Worm (Caenorhabditis elegans) whole organism, L1 larva: ENCODE measurements around the gene M163.8.

ENCODE experiments used
- C16A3.4 ChIP-seq: fragments of 150-350 bp; optimal IDR thresholded peaks from 2 replicates; lab custom pipeline; 2014; ENCODE audit warnings: missing biosample characterization, missing genetic modification characterization
- C34B4.2 ChIP-seq: sonication (generic microtip); optimal IDR thresholded peaks from 2 replicates; lab custom pipeline; 2017; ENCODE audit warnings: mild to moderate bottlenecking, missing genetic modification characterization, missing compliant biosample characterization
- Y116A8C.19 ChIP-seq: sonication (generic microtip); optimal IDR thresholded peaks from 2 replicates; lab custom pipeline; 2016; ENCODE audit warnings: missing compliant biosample characterization, missing genetic modification characterization, borderline replicate concordance
- aha-1 ChIP-seq: fragments of 150-350 bp; optimal IDR thresholded peaks from 2 replicates; lab custom pipeline; 2014; ENCODE audit warnings: missing biosample characterization, missing genetic modification characterization
- alr-1 ChIP-seq: fragments of 200-800 bp; sonication (Bioruptor generic); optimal IDR thresholded peaks from 2 replicates; lab custom pipeline; 2018; ENCODE audit warnings: borderline replicate concordance, mild to moderate bottlenecking, missing genetic modification characterization, missing compliant biosample characterization
- ama-1 ChIP-seq: fragments of 150-350 bp; optimal IDR thresholded peaks from 2 replicates; lab custom pipeline; 2014
- blmp-1 ChIP-seq: fragments of 150-350 bp; optimal IDR thresholded peaks from 2 replicates; lab custom pipeline; 2014; ENCODE audit warnings: missing biosample characterization, missing genetic modification characterization
- ceh-82 ChIP-seq, 3 experiments: fragments of 150-350 bp in 1 of 3; sonication (generic microtip) in 2 of 3; optimal IDR thresholded peaks; 2 replicates each; lab custom pipeline; 2014 to 2017; ENCODE audit warnings: missing biosample characterization in 3 of 3, missing genetic modification characterization in 3 of 3
- ceh-90 ChIP-seq: sonication (generic microtip); optimal IDR thresholded peaks from 2 replicates; lab custom pipeline; 2016; ENCODE audit warnings: missing genetic modification characterization, missing compliant biosample characterization
- dpl-1 ChIP-seq, 3 experiments: fragments of 150-350 bp in 2 of 3; sonication (generic microtip) in 1 of 3; optimal IDR thresholded peaks; 2 replicates each; lab custom pipeline; 2014 to 2017; ENCODE audit warnings: missing biosample characterization in 3 of 3, missing genetic modification characterization in 3 of 3, missing genetic modification reagents in 3 of 3
- efl-1 ChIP-seq, 4 experiments: fragments of 150-350 bp; optimal IDR thresholded peaks in 3 of 4; peaks in 1 of 4; 1 replicate in 1 of 4; 2 replicates in 3 of 4; lab custom pipeline; 2014; ENCODE audit warnings: missing biosample characterization in 2 of 4, missing genetic modification characterization in 2 of 4, missing genetic modification reagents in 2 of 4
- egl-27 ChIP-seq, 2 experiments: fragments of 150-350 bp in 1 of 2; sonication (generic microtip); optimal IDR thresholded peaks; 3 replicates each; lab custom pipeline; 2017 to 2018; ENCODE audit warnings: missing biosample characterization in 2 of 2, missing genetic modification characterization in 2 of 2, missing genetic modification reagents in 2 of 2
- elt-2 ChIP-seq: sonication (generic microtip); optimal IDR thresholded peaks from 2 replicates; lab custom pipeline; 2016; ENCODE audit warnings: missing genetic modification characterization, mild to moderate bottlenecking, inconsistent platforms, missing compliant biosample characterization, missing genetic modification reagents
- fkh-10 ChIP-seq: sonication (generic microtip); optimal IDR thresholded peaks from 2 replicates; lab custom pipeline; 2017; ENCODE audit warnings: missing biosample characterization, missing genetic modification reagents, missing genetic modification characterization
- fkh-8 ChIP-seq: sonication (generic microtip); optimal IDR thresholded peaks from 2 replicates; lab custom pipeline; 2016; ENCODE audit warnings: mild to moderate bottlenecking, missing genetic modification characterization, missing compliant biosample characterization
- fos-1 ChIP-seq: fragments of 150-350 bp; optimal IDR thresholded peaks from 2 replicates; lab custom pipeline; 2014; ENCODE audit warnings: missing biosample characterization, missing genetic modification characterization
- grh-1 ChIP-seq: fragments of 200-800 bp; sonication (Bioruptor generic); IDR thresholded peaks from 2 replicates; pipeline ENCODE4 v1.3.6; 2022; ENCODE audit warnings: missing genetic modification reagents, missing genetic modification characterization, missing compliant biosample characterization
- hpl-2 ChIP-seq: fragments of 150-350 bp; optimal IDR thresholded peaks from 2 replicates; lab custom pipeline; 2014; ENCODE audit warnings: missing biosample characterization, missing genetic modification reagents, missing genetic modification characterization
- jun-1 ChIP-seq: fragments of 150-350 bp; optimal IDR thresholded peaks from 2 replicates; lab custom pipeline; 2014; ENCODE audit warnings: missing biosample characterization, missing genetic modification reagents, missing genetic modification characterization
- lin-13 ChIP-seq: fragments of 150-350 bp; optimal IDR thresholded peaks from 2 replicates; lab custom pipeline; 2014; ENCODE audit warnings: missing biosample characterization, missing genetic modification reagents, missing genetic modification characterization
- lin-14 ChIP-seq: fragments of 200-800 bp; sonication (Bioruptor generic); optimal IDR thresholded peaks from 2 replicates; lab custom pipeline; 2018; ENCODE audit warnings: mild to moderate bottlenecking, missing genetic modification characterization, moderate library complexity, missing compliant biosample characterization
- lin-15B ChIP-seq: fragments of 150-350 bp; sonication (generic microtip); optimal IDR thresholded peaks from 3 replicates; lab custom pipeline; 2014; ENCODE audit warnings: missing biosample characterization, missing genetic modification characterization
- lin-35 ChIP-seq, 2 experiments: fragments of 150-350 bp; optimal IDR thresholded peaks; 2 replicates each; lab custom pipeline; 2014; ENCODE audit warnings: missing biosample characterization in 2 of 2, missing genetic modification characterization in 2 of 2, missing genetic modification reagents in 2 of 2
- nhr-11 ChIP-seq: fragments of 150-350 bp; optimal IDR thresholded peaks from 2 replicates; lab custom pipeline; 2014; ENCODE audit warnings: missing biosample characterization, missing genetic modification characterization
- nhr-20 ChIP-seq: sonication (generic microtip); optimal IDR thresholded peaks from 2 replicates; lab custom pipeline; 2016; ENCODE audit warnings: mild to moderate bottlenecking, missing genetic modification characterization, missing compliant biosample characterization
- nhr-237 ChIP-seq: fragments of 150-350 bp; optimal IDR thresholded peaks from 2 replicates; lab custom pipeline; 2014; ENCODE audit warnings: missing biosample characterization, missing genetic modification characterization
- nhr-47 ChIP-seq: sonication (generic microtip); optimal IDR thresholded peaks from 2 replicates; lab custom pipeline; 2016; ENCODE audit warnings: mild to moderate bottlenecking, missing genetic modification characterization, moderate library complexity, missing compliant biosample characterization
- nhr-71 ChIP-seq: sonication (generic microtip); optimal IDR thresholded peaks from 2 replicates; lab custom pipeline; 2016; ENCODE audit warnings: mild to moderate bottlenecking, missing genetic modification characterization, moderate library complexity, missing compliant biosample characterization
- nhr-76 ChIP-seq: sonication (generic microtip); optimal IDR thresholded peaks from 2 replicates; lab custom pipeline; 2017; ENCODE audit warnings: missing biosample characterization, missing genetic modification characterization
- nhr-77 ChIP-seq: fragments of 150-350 bp; optimal IDR thresholded peaks from 2 replicates; lab custom pipeline; 2014; ENCODE audit warnings: missing biosample characterization, missing genetic modification characterization
- nhr-85 ChIP-seq: sonication (generic microtip); peaks from one replicate; lab custom pipeline; 2016; ENCODE audit warnings: missing genetic modification characterization, inconsistent platforms, missing compliant biosample characterization
- pax-3 ChIP-seq: fragments of 200-800 bp; sonication (Bioruptor generic); optimal IDR thresholded peaks from 2 replicates; lab custom pipeline; 2018; ENCODE audit warnings: mild to moderate bottlenecking, missing genetic modification characterization, moderate library complexity, missing compliant biosample characterization
- pqm-1 ChIP-seq: sonication (generic microtip); optimal IDR thresholded peaks from 3 replicates; lab custom pipeline; 2017; ENCODE audit warnings: missing biosample characterization, missing genetic modification characterization
- rnt-1 ChIP-seq: sonication (generic microtip); optimal IDR thresholded peaks from 2 replicates; lab custom pipeline; 2016; ENCODE audit warnings: mild to moderate bottlenecking, missing genetic modification characterization, moderate library complexity, missing compliant biosample characterization
- snu-23 ChIP-seq: sonication (generic microtip); optimal IDR thresholded peaks from 2 replicates; lab custom pipeline; 2016; ENCODE audit warnings: missing genetic modification characterization, missing compliant biosample characterization
- sox-4 ChIP-seq: sonication (generic microtip); optimal IDR thresholded peaks from 2 replicates; lab custom pipeline; 2016; ENCODE audit warnings: missing genetic modification characterization, missing compliant biosample characterization
- sup-37 ChIP-seq: fragments of 200-800 bp; sonication (Bioruptor generic); optimal IDR thresholded peaks from 2 replicates; lab custom pipeline; 2018; ENCODE audit warnings: mild to moderate bottlenecking, missing genetic modification characterization, missing compliant biosample characterization
- swsn-7 ChIP-seq: sonication (generic microtip); optimal IDR thresholded peaks from 2 replicates; lab custom pipeline; 2016; ENCODE audit warnings: missing genetic modification characterization, missing compliant biosample characterization
- tbx-2 ChIP-seq: sonication (generic microtip); optimal IDR thresholded peaks from 2 replicates; lab custom pipeline; 2016; ENCODE audit warnings: missing genetic modification characterization, missing compliant biosample characterization
- tlp-1 ChIP-seq: fragments of 150-350 bp; optimal IDR thresholded peaks from 2 replicates; lab custom pipeline; 2014; ENCODE audit warnings: missing biosample characterization, missing genetic modification characterization
- unc-130 ChIP-seq: fragments of 150-350 bp; optimal IDR thresholded peaks from 2 replicates; lab custom pipeline; 2017; ENCODE audit warnings: missing biosample characterization, missing genetic modification characterization, inconsistent platforms
- unc-30 ChIP-seq: sonication (generic microtip); optimal IDR thresholded peaks from 2 replicates; lab custom pipeline; 2017; ENCODE audit warnings: missing biosample characterization, missing genetic modification characterization
- unc-98 ChIP-seq: fragments of 200-800 bp; sonication (Bioruptor generic); IDR thresholded peaks from 2 replicates; pipeline ENCODE4 v1.3.6; 2022; ENCODE audit warnings: missing genetic modification characterization, missing compliant biosample characterization
- vab-15 ChIP-seq: sonication (generic microtip); optimal IDR thresholded peaks from 2 replicates; lab custom pipeline; 2017; ENCODE audit warnings: missing genotype, mild to moderate bottlenecking, missing genetic modification characterization, missing compliant biosample characterization
- zag-1 ChIP-seq: fragments of 150-350 bp; optimal IDR thresholded peaks from 2 replicates; lab custom pipeline; 2014; ENCODE audit warnings: missing biosample characterization, missing genetic modification characterization

The M163.8 gene

DNA sequence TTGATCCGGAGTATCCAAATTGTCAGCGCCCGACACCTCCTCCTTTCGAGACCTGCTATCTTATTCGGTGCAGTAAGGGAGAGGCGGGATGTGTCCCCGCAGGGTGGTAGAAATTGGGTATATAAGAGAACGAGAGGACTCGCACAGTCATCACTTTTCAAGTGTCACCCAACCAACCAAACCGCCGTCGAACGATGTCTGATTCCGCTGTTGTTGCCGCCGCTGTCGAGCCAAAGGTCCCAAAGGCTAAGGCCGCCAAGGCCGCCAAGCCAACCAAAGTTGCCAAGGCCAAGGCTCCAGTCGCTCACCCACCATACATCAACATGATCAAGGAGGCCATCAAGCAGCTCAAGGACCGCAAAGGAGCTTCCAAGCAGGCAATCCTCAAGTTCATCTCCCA lies 5.0 kb downstream of the M163.8 start, which contains the start of gene his-24 (continued):
- TF ChIP-seq alr-1 (tag; lab: Kevin White, UChicago) (no peak), egl-27 (tag; optimal IDR thresholded peaks at IDR 0.05; lab: Kevin White, UChicago) (no peak), pqm-1 (tag; lab: Kevin White, UChicago) (no peak), lin-35 (GFP tag; optimal IDR thresholded peaks at IDR 0.05; lab: Kevin White, UChicago) (peak; percentile 39 to 73), C16A3.4 (peak; percentile 80), Y116A8C.19 (tag; lab: Kevin White, UChicago) (no peak), lin-13 (peak; percentile 52), unc-30 (tag; lab: Kevin White, UChicago) (no peak), dpl-1 (GFP tag; optimal IDR thresholded peaks at IDR 0.05; lab: Kevin White, UChicago) (peak in 2 of 3 experiments; percentile 27 to 49), unc-98 (GFP tag; lab: Robert Waterston, UW) (no peak), C34B4.2 (tag; lab: Kevin White, UChicago) (no peak), nhr-47 (tag; lab: Kevin White, UChicago) (peak; percentile 87), unc-130 (tag; lab: Kevin White, UChicago) (no peak), rnt-1 (tag; lab: Kevin White, UChicago) (peak; percentile 75), vab-15 (tag; lab: Kevin White, UChicago) (peak; percentile 40)

DNA sequence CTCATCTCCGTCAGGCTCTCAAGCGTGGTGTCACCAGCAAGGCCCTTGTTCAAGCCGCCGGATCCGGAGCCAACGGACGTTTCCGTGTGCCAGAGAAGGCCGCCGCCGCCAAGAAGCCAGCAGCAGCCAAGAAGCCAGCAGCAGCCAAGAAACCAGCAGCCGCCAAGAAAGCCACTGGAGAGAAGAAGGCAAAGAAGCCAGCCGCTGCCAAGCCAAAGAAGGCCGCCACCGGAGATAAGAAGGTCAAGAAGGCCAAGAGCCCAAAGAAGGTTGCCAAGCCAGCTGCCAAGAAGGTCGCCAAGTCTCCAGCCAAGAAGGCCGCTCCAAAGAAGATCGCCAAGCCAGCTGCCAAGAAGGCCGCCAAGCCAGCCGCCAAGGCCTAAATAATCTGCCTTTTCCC lies 5.6 kb downstream of the M163.8 start:
- TF ChIP-seq nhr-20 (tag; lab: Kevin White, UChicago) (no peak), elt-2 (no peak), nhr-237 (tag; lab: Kevin White, UChicago) (no peak), lin-15B (tag; lab: Kevin White, UChicago) (no peak), pax-3 (tag; lab: Kevin White, UChicago) (no peak), nhr-76 (tag; lab: Kevin White, UChicago) (no peak), ceh-90 (no peak), swsn-7 (no peak), fkh-8 (tag; lab: Kevin White, UChicago) (no peak)
- TF ChIP-seq, all 84 proteins: peak for 0

DNA sequence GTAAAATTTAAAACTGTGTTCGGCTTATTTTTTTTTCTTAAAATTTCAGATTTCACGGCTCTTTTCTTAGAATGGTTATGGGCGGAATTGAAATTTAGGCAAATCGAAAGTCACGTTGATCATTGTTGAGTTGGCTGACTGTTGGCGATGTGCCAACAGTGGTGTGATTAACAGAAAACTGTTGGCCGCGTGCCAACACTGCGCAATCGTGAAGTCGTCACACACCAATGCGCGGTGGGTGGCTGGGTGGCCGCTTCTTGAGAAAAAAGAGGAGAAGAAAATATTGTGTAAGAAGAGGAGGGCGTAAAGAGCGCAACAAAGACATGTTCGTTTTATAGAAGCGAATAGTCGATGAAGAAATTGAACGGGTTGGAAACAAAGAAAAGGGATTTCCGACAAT lies 6.2 kb downstream of the M163.8 start:
- TF ChIP-seq nhr-85: peak; percentile 80
- TF ChIP-seq sox-4 (tag; lab: Kevin White, UChicago): no peak
- TF ChIP-seq rnt-1 (tag; lab: Kevin White, UChicago): peak; percentile 1
- no peak for TF ChIP-seq nhr-20 (tag; lab: Kevin White, UChicago)
- no peak for TF ChIP-seq tlp-1 (tag; lab: Kevin White, UChicago)
- peak; percentile 68 for TF ChIP-seq ama-1 (lab: Kevin White, UChicago)
- peak; percentile 28; the same call in 1 of the 2 replicates for TF ChIP-seq grh-1 (GFP tag; lab: Robert Waterston, UW)
- TF ChIP-seq nhr-71: peak; percentile 25
- peak; percentile 54 for TF ChIP-seq lin-14
- no peak for TF ChIP-seq hpl-2 (GFP tag; lab: Kevin White, UChicago)
- no peak for TF ChIP-seq fkh-8 (tag; lab: Kevin White, UChicago)
- no peak for TF ChIP-seq efl-1 (optimal IDR thresholded peaks at IDR 0.05; lab: Kevin White, UChicago)
- TF ChIP-seq efl-1 (GFP tag; optimal IDR thresholded peaks at IDR 0.05 in 1 of 2; lab: Kevin White, UChicago): peak in 1 of 2 experiments; percentile 20
- peak; percentile 39 for TF ChIP-seq tbx-2 (tag; lab: Kevin White, UChicago)
- peak; percentile 17 for TF ChIP-seq snu-23 (GFP tag; lab: Kevin White, UChicago)
- TF ChIP-seq blmp-1 (tag; lab: Kevin White, UChicago): peak; percentile 44

DNA sequence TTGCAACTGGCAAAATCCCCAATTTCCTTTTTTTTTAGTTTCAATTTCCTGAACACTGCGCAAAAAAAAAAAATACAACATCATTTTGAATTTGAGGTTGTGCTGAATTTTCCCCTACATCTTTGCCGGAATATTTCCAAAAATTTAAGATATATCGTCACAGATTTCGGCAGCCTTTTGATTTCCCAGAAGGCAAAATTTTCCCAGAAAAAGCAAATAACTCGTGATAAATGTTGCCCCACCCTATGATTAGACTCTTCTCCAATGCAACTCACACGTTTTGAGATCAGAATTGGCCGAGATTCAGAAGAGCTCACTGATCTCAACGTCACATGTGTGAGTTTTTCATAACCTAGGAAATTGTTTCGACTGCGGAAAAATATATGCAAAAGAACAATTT lies 7.5 kb downstream of the M163.8 start:
- TF ChIP-seq nhr-47 (tag; lab: Kevin White, UChicago) (peak; percentile 66), sox-4 (tag; lab: Kevin White, UChicago) (no peak), nhr-77 (no peak), pax-3 (tag; lab: Kevin White, UChicago) (peak; percentile 33), nhr-71 (peak; percentile 71), fos-1 (tag; lab: Kevin White, UChicago) (peak; percentile 1), nhr-11 (peak; percentile 8), fkh-10 (no peak), lin-35 (GFP tag; optimal IDR thresholded peaks at IDR 0.05; lab: Kevin White, UChicago) (no peak), swsn-7 (peak; percentile 16), sup-37 (no peak), nhr-20 (tag; lab: Kevin White, UChicago) (no peak), jun-1 (tag; lab: Kevin White, UChicago) (no peak), hpl-2 (GFP tag; lab: Kevin White, UChicago) (no peak), fkh-8 (tag; lab: Kevin White, UChicago) (peak; percentile 90), nhr-76 (tag; lab: Kevin White, UChicago) (no peak), ceh-82 (tag; optimal IDR thresholded peaks at IDR 0.05; lab: Kevin White, UChicago) (no peak), aha-1 (tag; lab: Kevin White, UChicago) (no peak), zag-1 (no peak)
